Worm (Caenorhabditis elegans) whole organism, dauer: ENCODE measurements around the gene daf-14.

ENCODE experiments used
- unc-62 ChIP-seq: sonication (generic microtip); optimal IDR thresholded peaks from 2 replicates; lab custom pipeline; 2017; ENCODE audit warnings: missing biosample characterization, missing genetic modification reagents, missing genetic modification characterization

daf-14 gene

DNA sequence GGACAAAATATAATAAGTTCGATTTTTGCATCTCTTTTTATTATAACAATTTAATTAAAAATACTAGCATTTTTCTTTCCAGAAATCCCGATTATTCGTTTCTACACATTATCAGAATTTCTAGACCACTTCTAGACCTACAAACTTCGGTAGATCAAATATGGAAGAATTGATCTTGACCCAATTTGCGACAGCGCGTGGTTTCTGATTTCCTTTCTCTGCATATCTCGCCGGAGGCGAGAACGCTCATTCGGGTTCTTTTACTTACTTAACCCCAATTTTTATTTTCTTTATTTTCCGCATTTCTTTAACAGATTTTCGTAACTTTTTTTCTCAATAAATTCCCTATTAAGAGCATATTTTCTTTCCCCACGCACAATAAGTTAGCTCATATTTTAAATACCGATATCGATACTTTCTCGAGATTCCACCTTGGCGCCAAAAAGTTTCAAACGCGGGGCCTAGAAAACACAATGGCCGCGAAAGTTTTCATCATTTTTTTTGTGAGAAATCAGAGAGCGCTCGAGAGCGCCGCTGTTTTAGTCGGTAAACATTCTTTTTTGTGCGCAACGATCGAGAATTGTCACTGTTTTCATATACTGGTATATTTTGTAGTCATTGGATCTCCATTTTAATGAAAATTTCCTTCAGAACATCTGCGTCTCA lies 7.8 kb upstream of the daf-14 start:
- TF ChIP-seq unc-62 (GFP tag; lab: Kevin White, UChicago): no peak

DNA sequence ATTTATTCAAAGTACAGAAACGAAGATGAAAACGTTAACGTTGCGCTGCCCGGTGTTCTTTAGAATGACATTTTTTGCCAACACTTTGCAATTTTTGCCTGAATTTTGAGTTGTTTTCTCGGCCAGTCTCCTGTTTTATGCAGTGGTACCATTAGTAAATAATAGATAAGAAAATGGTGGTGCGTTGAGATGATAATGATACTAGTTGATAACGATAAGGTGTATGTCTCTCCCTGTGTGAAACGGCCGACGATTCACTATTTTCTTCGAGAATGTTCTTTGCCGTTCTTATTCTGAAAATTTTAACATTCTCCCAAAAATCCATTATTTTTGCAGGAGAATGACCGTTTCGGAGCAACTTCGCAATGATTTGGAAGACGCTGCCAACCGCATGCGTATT lies 7.2 kb upstream of the daf-14 start, which contains the start of gene tkt-1:
Gene tkt-1, plus strand, starts transcription at position 337 of the 400 bp plus-strand sequence.
- TF ChIP-seq unc-62 (GFP tag; lab: Kevin White, UChicago): no peak

DNA sequence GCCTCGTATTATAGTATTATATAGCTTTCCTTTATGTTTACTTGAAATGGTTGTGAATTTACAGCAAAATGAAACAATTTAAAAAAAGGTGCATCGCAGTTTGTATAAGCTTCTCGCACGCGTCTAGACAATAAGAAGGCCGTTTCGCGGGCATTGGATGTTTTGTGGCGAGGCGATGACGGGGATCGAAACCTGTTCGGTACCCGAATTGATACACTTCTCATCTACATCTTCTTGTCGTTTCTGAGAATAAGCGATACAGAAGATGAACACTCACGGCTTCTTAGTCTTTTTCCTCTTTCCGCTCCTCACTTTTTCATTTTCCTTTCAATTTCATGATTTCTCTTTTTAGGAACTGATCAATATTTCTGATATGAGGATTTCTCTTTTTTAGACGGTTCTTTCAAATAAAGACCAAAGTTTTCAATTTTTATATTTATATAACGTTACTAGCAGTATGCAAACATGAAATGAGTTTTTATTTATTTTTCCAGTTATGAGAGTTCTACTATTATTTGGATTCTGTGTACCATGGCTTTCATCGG lies 4.7 kb upstream of the daf-14 start, which contains the start of gene F01G10.10:
Gene F01G10.10, plus strand, starts transcription at position 495 of the 545 bp plus-strand sequence.
- no peak for TF ChIP-seq unc-62 (GFP tag; lab: Kevin White, UChicago)

DNA sequence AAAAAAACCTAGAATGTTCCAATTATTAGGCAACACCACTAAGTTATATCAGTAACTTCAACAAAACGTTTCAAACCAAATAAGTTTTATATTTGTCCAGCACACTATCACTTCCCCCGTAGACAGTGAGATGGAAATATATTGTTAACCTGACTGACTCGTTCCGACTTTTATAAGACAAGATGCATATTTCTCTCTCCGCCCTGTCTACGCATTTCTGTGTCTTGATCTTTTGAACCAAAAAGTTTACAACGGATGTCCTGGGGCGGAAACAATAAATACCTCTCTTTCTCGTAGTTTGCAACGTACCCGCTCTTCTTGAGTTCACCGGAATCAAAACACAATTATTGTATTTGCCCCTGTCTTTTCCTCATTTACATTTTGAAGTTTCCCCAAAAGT lies 834 bp downstream of the daf-14 start:
- no peak for TF ChIP-seq unc-62 (GFP tag; lab: Kevin White, UChicago)

DNA sequence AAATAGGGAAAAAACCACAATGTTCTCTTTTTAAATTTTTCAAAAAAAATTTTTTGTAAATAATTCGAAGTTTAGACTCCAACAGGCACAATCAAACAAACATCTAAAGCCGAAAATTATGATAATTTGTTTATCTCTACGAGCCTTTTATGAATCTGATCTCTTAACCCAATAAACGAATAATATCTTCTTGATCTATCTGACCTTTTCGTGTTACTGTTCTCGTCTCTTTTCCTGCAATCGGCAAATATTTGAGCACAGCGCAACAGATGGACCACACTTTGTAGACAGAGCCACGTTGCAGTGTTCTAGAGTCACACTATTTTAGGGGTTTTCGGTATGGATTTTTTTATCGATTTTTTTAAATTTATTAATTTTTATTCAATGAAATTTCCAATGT lies 1.3 kb downstream of the daf-14 start:
- TF ChIP-seq unc-62 (GFP tag; lab: Kevin White, UChicago): no peak

DNA sequence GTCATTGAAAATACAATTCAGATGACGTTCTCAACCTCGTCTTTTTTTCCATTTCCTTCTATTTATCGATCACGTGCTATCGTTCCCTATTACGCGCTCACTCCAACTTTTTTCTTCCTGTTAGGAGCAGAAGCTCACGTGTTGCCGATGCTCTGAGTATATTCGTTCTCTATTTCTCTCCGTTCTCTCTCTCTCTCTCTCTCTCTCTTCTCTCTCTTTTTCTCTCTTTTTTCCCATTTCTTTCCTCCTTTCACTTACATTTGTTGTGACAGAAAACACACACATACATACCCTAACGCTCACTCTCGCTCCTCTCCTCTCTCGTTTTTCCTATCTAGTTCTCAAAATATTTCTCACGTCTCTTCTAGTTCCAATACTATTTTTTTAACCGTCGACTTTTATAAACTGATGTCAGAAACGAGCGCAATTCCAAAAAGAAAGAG lies 1.9 kb downstream of the daf-14 start:
- no peak for TF ChIP-seq unc-62 (GFP tag; lab: Kevin White, UChicago)

DNA sequence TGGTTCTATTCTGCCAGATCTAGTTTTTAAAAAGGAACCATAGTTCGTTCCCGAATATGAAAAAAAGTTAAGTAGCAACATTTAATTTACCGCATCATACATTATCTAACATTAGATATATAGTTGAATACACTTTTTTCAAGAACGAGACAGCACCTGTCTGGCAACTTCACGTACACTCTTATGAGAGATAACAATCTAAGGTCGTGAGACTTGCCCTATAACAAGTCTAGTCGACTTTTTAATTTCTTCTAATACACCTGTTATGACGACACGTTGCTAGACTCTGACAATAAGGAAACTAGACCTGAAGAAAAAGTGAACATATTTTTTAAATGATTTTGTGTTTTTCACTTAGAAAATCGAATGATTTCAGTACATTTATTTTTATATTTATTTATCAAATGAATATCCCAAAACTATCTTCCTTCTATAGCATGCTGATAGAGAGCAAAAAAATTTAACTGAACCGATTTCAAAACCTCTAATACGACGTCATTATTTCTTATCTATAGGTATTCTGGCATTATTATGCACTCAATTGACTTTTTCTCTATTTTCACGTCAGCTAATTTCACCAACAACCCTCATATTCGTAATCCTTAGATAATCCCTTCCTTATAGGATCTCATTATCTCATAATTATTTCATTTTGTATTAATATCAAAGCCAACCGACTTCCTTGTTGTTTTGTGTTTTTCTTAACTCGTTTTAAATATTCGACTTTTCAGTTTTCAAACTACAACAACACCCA lies 2.6 kb downstream of the daf-14 start:
- TF ChIP-seq unc-62 (GFP tag; lab: Kevin White, UChicago): no peak

DNA sequence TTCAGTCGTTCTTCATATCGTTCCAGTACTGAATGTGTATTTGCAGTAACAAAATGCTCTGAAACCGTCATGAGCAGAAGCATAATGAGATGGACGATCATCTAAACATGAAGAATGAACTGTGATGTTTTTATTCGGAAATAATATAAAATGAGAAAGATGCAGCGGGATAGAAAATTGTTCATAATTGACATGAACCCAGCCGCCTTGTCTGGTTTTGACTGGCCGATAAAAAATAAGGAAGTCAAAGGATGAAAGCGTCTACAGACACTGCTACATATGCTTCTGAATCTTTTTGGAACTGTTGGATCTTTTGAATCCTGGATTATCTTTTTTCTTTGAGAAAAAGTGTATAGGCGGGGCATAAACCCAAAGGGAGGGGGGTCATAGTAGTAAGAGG lies 9.1 kb downstream of the daf-14 start, which contains the start of gene F01G10.9:
Gene F01G10.9, minus strand, starts transcription at position 101 of the 400 bp plus-strand sequence.
- no peak for TF ChIP-seq unc-62 (GFP tag; lab: Kevin White, UChicago)

DNA sequence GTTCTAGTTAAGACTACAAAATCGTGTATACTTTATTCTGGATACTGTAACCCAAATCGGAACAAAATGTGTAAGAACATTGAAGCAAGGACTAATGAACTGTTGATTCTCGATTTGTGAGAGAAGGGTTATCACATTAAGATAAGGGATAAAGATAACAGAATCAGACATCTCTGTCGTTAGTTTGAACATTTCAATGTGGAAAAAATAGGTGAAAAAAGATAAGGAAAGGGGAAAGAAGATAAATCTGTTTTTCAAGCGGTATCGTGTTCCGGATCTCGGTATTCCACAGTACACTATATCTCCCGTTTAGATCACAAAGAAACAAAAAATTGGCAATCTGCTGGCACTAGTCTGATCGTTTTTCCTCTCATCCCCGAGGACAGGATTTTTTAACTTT lies 10.6 kb downstream of the daf-14 start:
- no peak for TF ChIP-seq unc-62 (GFP tag; lab: Kevin White, UChicago)

DNA sequence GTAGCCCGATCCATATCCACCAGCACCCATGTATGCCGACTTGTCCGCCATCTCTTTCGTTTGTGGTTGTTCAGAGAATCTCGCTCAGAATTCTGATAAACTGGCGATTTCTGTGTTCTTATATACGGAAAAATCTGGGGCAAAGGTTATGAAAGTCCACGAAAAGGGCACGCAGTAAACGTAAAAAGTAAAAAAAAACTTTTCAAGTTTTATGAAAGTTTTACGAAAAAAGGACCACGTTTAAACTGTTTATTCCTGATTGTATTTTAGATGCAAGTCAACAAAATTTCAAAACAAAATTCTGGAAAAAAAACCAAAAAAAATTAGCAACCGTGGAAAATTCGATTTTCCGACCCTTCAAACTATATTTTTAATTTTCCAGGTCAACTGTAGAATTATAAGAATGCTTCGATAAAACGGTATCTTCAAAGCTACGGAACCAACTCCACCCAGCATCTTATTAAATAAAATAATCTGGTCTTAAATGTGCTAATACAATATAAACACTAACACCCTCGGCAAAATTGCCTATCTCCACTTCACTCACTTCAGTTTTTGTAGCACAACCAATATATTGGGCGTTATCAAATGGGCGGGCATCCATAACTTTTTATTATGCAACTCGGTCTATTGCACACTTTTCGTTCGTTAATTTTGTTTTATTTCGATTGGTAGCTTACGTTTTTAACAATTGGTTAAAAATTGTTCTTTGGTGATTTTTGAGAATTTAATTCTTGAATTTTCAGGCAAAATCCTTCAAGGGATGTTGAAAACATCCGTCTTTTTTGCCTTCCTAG lies 18.9 kb downstream of the daf-14 start, which contains the start of the genes nspd-7 and Y43C5A.2:
Gene nspd-7, minus strand, starts transcription at position 51 of the 797 bp plus-strand sequence.
Gene Y43C5A.2, plus strand, starts transcription at position 747 of the 797 bp plus-strand sequence.
- no peak for TF ChIP-seq unc-62 (GFP tag; lab: Kevin White, UChicago)

DNA sequence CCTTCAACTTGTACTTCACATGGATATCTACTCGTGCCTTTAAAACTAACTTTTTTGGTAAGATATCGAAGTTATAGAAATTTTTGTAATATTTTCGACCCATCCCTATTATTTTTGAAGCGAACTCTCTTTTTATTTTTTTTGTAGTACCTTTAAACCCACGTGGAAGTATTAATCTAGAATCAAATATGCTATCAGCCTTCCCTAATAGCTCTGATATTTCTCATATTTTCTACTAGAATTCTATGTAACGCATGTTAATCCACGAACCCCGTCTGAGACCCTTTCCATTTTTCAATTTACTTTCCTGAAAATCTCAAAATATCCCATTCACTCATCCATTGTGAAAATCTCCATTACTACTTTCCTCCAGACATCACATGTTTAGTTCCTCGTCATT lies 22.9 kb downstream of the daf-14 start:
- no peak for TF ChIP-seq unc-62 (GFP tag; lab: Kevin White, UChicago)

DNA sequence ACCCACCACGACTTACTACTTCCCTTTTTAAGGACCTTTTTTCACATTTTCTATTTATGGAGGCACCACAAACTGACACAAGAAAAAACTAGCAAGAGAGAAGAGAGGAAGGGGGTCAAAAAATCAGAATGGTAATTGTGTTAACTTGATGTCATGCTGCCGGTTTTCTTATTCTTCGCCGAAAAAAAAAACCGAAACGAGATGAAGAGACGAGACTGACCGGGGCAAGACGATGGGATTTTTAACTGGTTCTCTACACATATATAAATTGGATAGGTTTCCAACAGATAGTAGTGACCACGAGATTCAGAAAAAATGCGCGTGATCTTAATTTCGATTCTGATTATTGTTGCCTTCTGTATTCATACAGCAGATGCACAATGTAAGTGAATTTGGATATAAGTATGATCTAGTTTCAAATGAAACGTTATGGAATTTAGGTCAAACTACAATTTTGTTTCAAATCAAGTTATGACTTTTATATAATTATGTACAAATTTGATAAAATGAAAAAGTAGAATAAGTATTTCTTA lies 23.4 kb downstream of the daf-14 start, which contains the start of gene Y43C5A.3:
Gene Y43C5A.3, plus strand, starts transcription at position 256 of the 533 bp plus-strand sequence.
- TF ChIP-seq unc-62 (GFP tag; lab: Kevin White, UChicago): no peak

DNA sequence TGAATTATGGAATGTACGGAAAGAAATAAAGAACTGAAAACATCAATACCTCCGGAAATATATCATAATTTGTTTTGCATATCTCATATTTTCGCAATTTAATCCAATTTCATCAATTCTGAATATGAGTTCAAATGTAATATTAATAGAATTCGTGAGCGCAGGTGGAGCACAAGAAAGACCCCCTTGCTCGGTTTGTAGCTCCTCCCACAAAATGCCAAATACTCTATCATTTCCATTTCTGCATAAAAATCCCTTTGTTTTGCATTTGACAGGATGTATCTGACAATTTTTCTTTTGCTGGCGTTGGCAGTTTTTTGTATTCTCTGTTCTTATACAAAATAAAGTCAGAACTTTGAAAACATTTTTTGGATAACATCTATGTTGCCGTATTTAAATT lies 24.6 kb downstream of the daf-14 start:
- TF ChIP-seq unc-62 (GFP tag; lab: Kevin White, UChicago): no peak

DNA sequence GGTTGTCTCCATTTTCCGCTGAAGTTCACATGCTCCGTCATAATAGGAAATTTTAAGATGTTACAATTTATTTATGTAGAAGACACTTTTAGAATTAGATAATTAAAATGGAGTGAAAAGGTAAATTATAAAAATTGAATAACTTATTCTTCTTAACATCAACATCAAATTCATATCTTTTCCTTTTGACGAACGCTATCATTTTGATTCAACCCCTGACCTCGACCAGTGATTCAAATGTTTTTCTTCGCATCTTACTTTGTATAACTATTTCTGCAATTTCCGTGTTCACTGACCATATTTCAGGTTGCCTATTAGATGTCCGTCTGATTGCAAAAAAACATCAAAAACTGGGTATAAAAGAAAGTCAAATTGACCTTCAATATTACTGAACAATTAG lies 26.5 kb downstream of the daf-14 start, which contains the start of gene Y43C5A.7:
Gene Y43C5A.7, plus strand, starts transcription at position 301 of the 400 bp plus-strand sequence.
- TF ChIP-seq unc-62 (GFP tag; lab: Kevin White, UChicago): no peak

DNA sequence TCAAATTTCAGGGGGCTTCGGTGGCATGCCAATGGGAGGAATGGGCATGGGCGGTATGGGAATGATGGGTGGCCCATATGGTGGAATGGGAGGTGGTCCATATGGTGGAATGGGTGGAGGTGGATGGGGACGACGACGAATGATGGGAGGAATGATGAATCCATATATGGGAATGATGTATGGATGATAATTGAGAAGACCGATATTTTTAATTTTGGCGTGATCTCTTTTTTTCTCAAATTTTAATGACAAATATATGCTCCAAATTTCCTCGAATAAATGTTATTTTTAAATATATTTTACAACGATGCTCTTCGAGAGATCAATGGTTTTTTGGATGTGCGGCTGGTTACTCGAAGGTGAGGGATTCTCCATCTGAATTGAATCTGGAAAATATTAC lies 27.3 kb downstream of the daf-14 start, which contains the start of gene Y43C5A.4:
Gene Y43C5A.4, plus strand, starts transcription at position 301 of the 400 bp plus-strand sequence.
- TF ChIP-seq unc-62 (GFP tag; lab: Kevin White, UChicago): no peak
